Fruit fly (Drosophila melanogaster) whole organism, embryonic: ENCODE data around the gene Tasp1.
A peak's percentile ranks its signal among the peaks of the same experiment; 100 is the strongest.

ENCODE experiments used
- CG10147 ChIP-seq: fragments of 200-800 bp; sonication (Bioruptor generic); optimal IDR thresholded peaks from 2 replicates; lab custom pipeline; 2019; ENCODE audit warnings: missing biosample characterization, mild to moderate bottlenecking, missing genetic modification characterization, moderate library complexity
- CG10565 ChIP-seq: fragments of 200-800 bp; sonication (Bioruptor generic); optimal IDR thresholded peaks from 3 replicates; lab custom pipeline; 2016; ENCODE audit warnings: missing biosample characterization, mild to moderate bottlenecking, missing genetic modification characterization
- CG11247 ChIP-seq: fragments of 200-800 bp; sonication (Bioruptor generic); IDR thresholded peaks from 2 replicates; pipeline ENCODE4 v1.3.6; 2022; ENCODE audit warnings: missing biosample characterization, missing genetic modification characterization
- CG11560 ChIP-seq: fragments of 200-800 bp; sonication (Bioruptor generic); IDR thresholded peaks from 3 replicates; pipeline ENCODE4 v1.3.6; 2022; ENCODE audit warnings: missing biosample characterization, missing genetic modification characterization
- CG11696 ChIP-seq: fragments of 200-800 bp; sonication (Bioruptor generic); IDR thresholded peaks from 2 replicates; pipeline ENCODE4 v1.3.6; 2022; ENCODE audit warnings: missing biosample characterization, missing genetic modification characterization
- CG1233 ChIP-seq: fragments of 200-800 bp; sonication (Bioruptor generic); optimal IDR thresholded peaks from 4 replicates; lab custom pipeline; 2018; ENCODE audit warnings: missing biosample characterization, mild to moderate bottlenecking, missing genetic modification characterization
- CG12769 ChIP-seq: fragments of 200-800 bp; sonication (Bioruptor generic); optimal IDR thresholded peaks from 2 replicates; lab custom pipeline; 2019; ENCODE audit warnings: missing biosample characterization, mild to moderate bottlenecking, missing genetic modification characterization, moderate library complexity
- CG12942 ChIP-seq: fragments of 200-800 bp; sonication (Bioruptor generic); optimal IDR thresholded peaks from 3 replicates; lab custom pipeline; 2016; ENCODE audit warnings: missing biosample characterization, missing genetic modification characterization
- CG13624 ChIP-seq: fragments of 200-800 bp; sonication (Bioruptor generic); optimal IDR thresholded peaks from 2 replicates; lab custom pipeline; 2016; ENCODE audit warnings: missing biosample characterization, missing genetic modification characterization
- CG14710 ChIP-seq: fragments of 200-800 bp; sonication (Bioruptor generic); optimal IDR thresholded peaks from 3 replicates; lab custom pipeline; 2019; ENCODE audit warnings: missing biosample characterization, mild to moderate bottlenecking, missing genetic modification characterization, moderate library complexity
- CG15011 ChIP-seq: fragments of 200-800 bp; sonication (Bioruptor generic); optimal IDR thresholded peaks from 3 replicates; lab custom pipeline; 2018; ENCODE audit warnings: missing biosample characterization, mild to moderate bottlenecking, missing genetic modification characterization
- CG1603 ChIP-seq: fragments of 200-800 bp; sonication (Bioruptor generic); optimal IDR thresholded peaks from 2 replicates; lab custom pipeline; 2019; ENCODE audit warnings: missing biosample characterization, mild to moderate bottlenecking, missing genetic modification characterization, moderate library complexity
- CG17186 ChIP-seq: fragments of 200-800 bp; sonication (Bioruptor generic); optimal IDR thresholded peaks from 3 replicates; lab custom pipeline; 2017; ENCODE audit warnings: missing biosample characterization, missing genetic modification reagents, missing genetic modification characterization
- CG18619 ChIP-seq: fragments of 200-800 bp; sonication (Bioruptor generic); optimal IDR thresholded peaks from 3 replicates; lab custom pipeline; 2017; ENCODE audit warnings: missing biosample characterization, mild to moderate bottlenecking, missing genetic modification characterization
- CG18764 ChIP-seq: fragments of 200-800 bp; sonication (Bioruptor generic); optimal IDR thresholded peaks from 3 replicates; lab custom pipeline; 2016; ENCODE audit warnings: missing biosample characterization, missing genetic modification characterization
- CG2712 ChIP-seq: fragments of 200-800 bp; optimal IDR thresholded peaks from 3 replicates; lab custom pipeline; 2019; ENCODE audit warnings: missing biosample characterization, mild to moderate bottlenecking, missing genetic modification characterization, moderate library complexity
- CG2875 ChIP-seq: fragments of 200-800 bp; sonication (Bioruptor generic); optimal IDR thresholded peaks from 2 replicates; lab custom pipeline; 2017; ENCODE audit warnings: missing biosample characterization, mild to moderate bottlenecking, missing genetic modification characterization, missing genetic modification reagents
- CG30403 ChIP-seq: fragments of 200-800 bp; sonication (Bioruptor generic); optimal IDR thresholded peaks from 3 replicates; lab custom pipeline; 2016; ENCODE audit warnings: missing biosample characterization, missing genetic modification characterization
- CG34376 ChIP-seq: fragments of 200-800 bp; sonication (Bioruptor generic); optimal IDR thresholded peaks from 2 replicates; lab custom pipeline; 2018; ENCODE audit warnings: missing biosample characterization, mild to moderate bottlenecking, missing genetic modification characterization
- CG3726 ChIP-seq: fragments of 200-800 bp; sonication (Bioruptor generic); IDR thresholded peaks from 3 replicates; pipeline ENCODE4, ENCODE4 v1.3.6; 2022; ENCODE audit warnings: missing biosample characterization, missing genetic modification characterization
- CG4617 ChIP-seq: fragments of 200-800 bp; sonication (Bioruptor generic); optimal IDR thresholded peaks from 3 replicates; lab custom pipeline; 2016; ENCODE audit warnings: missing biosample characterization, missing genetic modification characterization, borderline replicate concordance
- CG7928 ChIP-seq: fragments of 200-800 bp; sonication (Bioruptor generic); optimal IDR thresholded peaks from 2 replicates; lab custom pipeline; 2017; ENCODE audit warnings: missing biosample characterization, mild to moderate bottlenecking, missing genetic modification characterization
- CoRest ChIP-seq: fragments of 200-800 bp; sonication (Bioruptor generic); optimal IDR thresholded peaks from 3 replicates; lab custom pipeline; 2018; ENCODE audit warnings: missing biosample characterization, mild to moderate bottlenecking, missing genetic modification characterization, moderate library complexity
- D ChIP-seq, 2 experiments: fragments of 200-800 bp in 1 of 2; fragments of >200 bp in 1 of 2; sonication (Bioruptor generic) in 1 of 2; optimal IDR thresholded peaks; 2 replicates in 1 of 2; 3 replicates in 1 of 2; lab custom pipeline; 2017; ENCODE audit warnings: mild to moderate bottlenecking in 1 of 2, missing biosample characterization in 1 of 2, missing genetic modification characterization in 1 of 2, missing genetic modification reagents in 1 of 2
- D19B ChIP-seq: fragments of 200-800 bp; sonication (Bioruptor generic); optimal IDR thresholded peaks from 2 replicates; lab custom pipeline; 2017; ENCODE audit warnings: missing biosample characterization, mild to moderate bottlenecking, missing genetic modification characterization
- E2f2 ChIP-seq: fragments of 200-800 bp; sonication (Bioruptor generic); IDR thresholded peaks from 2 replicates; pipeline ENCODE4 v1.3.6; 2022; ENCODE audit warnings: missing biosample characterization, missing genetic modification characterization
- Hr3 ChIP-seq: fragments of 200-800 bp; sonication (Bioruptor generic); optimal IDR thresholded peaks from 3 replicates; lab custom pipeline; 2016; ENCODE audit warnings: missing biosample characterization, missing genetic modification characterization
- Meics ChIP-seq: fragments of 200-800 bp; sonication (Bioruptor generic); optimal IDR thresholded peaks from 2 replicates; lab custom pipeline; 2017; ENCODE audit warnings: missing biosample characterization, mild to moderate bottlenecking, missing genetic modification characterization
- Rx ChIP-seq: fragments of 200-800 bp; sonication (Bioruptor generic); IDR thresholded peaks from 2 replicates; pipeline ENCODE4 v1.3.6; 2022; ENCODE audit warnings: missing biosample characterization, missing genetic modification characterization
- Sox100B ChIP-seq: fragments of 200-800 bp; sonication (Bioruptor generic); optimal IDR thresholded peaks from 3 replicates; lab custom pipeline; 2018; ENCODE audit warnings: missing biosample characterization, mild to moderate bottlenecking, missing genetic modification characterization
- Trl ChIP-seq, 3 experiments: fragments of >200 bp in 2 of 3; fragments of 200-800 bp in 1 of 3; sonication (Bioruptor generic) in 1 of 3; optimal IDR thresholded peaks; 2 replicates in 1 of 3; 3 replicates in 2 of 3; lab custom pipeline; 2016 to 2017; ENCODE audit warnings: missing biosample characterization in 1 of 3, missing genetic modification characterization in 1 of 3
- ab ChIP-seq: fragments of 200-800 bp; sonication (Bioruptor generic); optimal IDR thresholded peaks from 2 replicates; lab custom pipeline; 2016; ENCODE audit warnings: missing biosample characterization, missing genetic modification characterization
- btn ChIP-seq: fragments of 200-800 bp; sonication (Bioruptor generic); optimal IDR thresholded peaks from 2 replicates; lab custom pipeline; 2016; ENCODE audit warnings: missing biosample characterization, missing genetic modification characterization
- dan ChIP-seq: fragments of 200-800 bp; sonication (Bioruptor generic); IDR thresholded peaks from 2 replicates; pipeline ENCODE4 v1.3.6; 2022; ENCODE audit warnings: missing biosample characterization, missing genetic modification characterization
- insv ChIP-seq, 2 experiments: fragments of 200-800 bp; sonication (Bioruptor generic); optimal IDR thresholded peaks; 3 replicates each; lab custom pipeline; 2016 to 2018; ENCODE audit warnings: missing biosample characterization in 2 of 2, missing genetic modification characterization in 2 of 2
- kay ChIP-seq: fragments of 200-800 bp; sonication (Bioruptor generic); optimal IDR thresholded peaks from 2 replicates; lab custom pipeline; 2016; ENCODE audit warnings: missing biosample characterization, missing genetic modification characterization
- klu ChIP-seq: fragments of 200-800 bp; sonication (Bioruptor generic); IDR thresholded peaks from 2 replicates; pipeline ENCODE4 v1.3.6; 2022; ENCODE audit warnings: missing biosample characterization, missing genetic modification characterization
- lbe ChIP-seq: fragments of 200-800 bp; sonication (Bioruptor generic); optimal IDR thresholded peaks from 2 replicates; lab custom pipeline; 2016; ENCODE audit warnings: missing biosample characterization, mild to moderate bottlenecking, missing genetic modification characterization
- lilli ChIP-seq: fragments of 200-800 bp; sonication (Bioruptor generic); optimal IDR thresholded peaks from 3 replicates; lab custom pipeline; 2016; ENCODE audit warnings: missing biosample characterization, missing genetic modification characterization
- maf-S ChIP-seq: fragments of 200-800 bp; sonication (Bioruptor generic); optimal IDR thresholded peaks from 2 replicates; lab custom pipeline; 2016; ENCODE audit warnings: missing biosample characterization, missing genetic modification characterization
- ranshi ChIP-seq: fragments of 200-800 bp; sonication (Bioruptor generic); IDR thresholded peaks from 2 replicates; pipeline ENCODE4 v1.3.6; 2022; ENCODE audit warnings: missing biosample characterization, missing genetic modification characterization
- row ChIP-seq: fragments of 200-800 bp; sonication (Bioruptor generic); IDR thresholded peaks from 3 replicates; pipeline ENCODE4 v1.3.6; 2022; ENCODE audit warnings: missing biosample characterization, missing genetic modification characterization
- sens ChIP-seq: fragments of 200-800 bp; sonication (Bioruptor generic); peaks from one replicate; lab custom pipeline; 2016; ENCODE audit warnings: missing biosample characterization, missing genetic modification characterization
- seq ChIP-seq: fragments of 200-800 bp; sonication (Bioruptor generic); IDR thresholded peaks from 2 replicates; pipeline ENCODE4 v1.3.6; 2022; ENCODE audit warnings: missing biosample characterization, missing genetic modification characterization
- shn ChIP-seq: fragments of 200-800 bp; sonication (Bioruptor generic); optimal IDR thresholded peaks from 3 replicates; lab custom pipeline; 2016; ENCODE audit warnings: missing biosample characterization, missing genetic modification characterization
- slbo ChIP-seq: fragments of 200-800 bp; sonication (Bioruptor generic); IDR thresholded peaks from 2 replicates; pipeline ENCODE4 v1.3.6; 2022; ENCODE audit warnings: missing biosample characterization, missing genetic modification characterization
- sug ChIP-seq: fragments of 200-800 bp; optimal IDR thresholded peaks from 2 replicates; lab custom pipeline; 2019; ENCODE audit warnings: missing biosample characterization, mild to moderate bottlenecking, missing genetic modification characterization, moderate library complexity
- twi ChIP-seq: fragments of 200-800 bp; optimal IDR thresholded peaks from 2 replicates; lab custom pipeline; 2019; ENCODE audit warnings: missing biosample characterization, mild to moderate bottlenecking, missing genetic modification characterization, moderate library complexity
- unc-4 ChIP-seq: fragments of 200-800 bp; sonication (Bioruptor generic); IDR thresholded peaks from 2 replicates; pipeline ENCODE4 v1.3.6; 2022; ENCODE audit warnings: missing biosample characterization, missing genetic modification characterization; ENCODE audit not compliant: partially characterized antibody

Tasp1 gene

dm6 chr3L:16060806-16061600 lies 26.3 kb downstream of the Tasp1 start (continued):
- TF ChIP-seq CG34376 (GFP tag; lab: Kevin White, UChicago) (no peak), CG2712 (no peak), CG10565 (GFP tag; lab: Kevin White, UChicago) (no peak), CG11696 (0 out of 2 replicates have a peak, but pooled peaks have one; percentile 14), CG7928 (GFP tag; lab: Kevin White, UChicago) (no peak), slbo (GFP tag; lab: Robert Waterston, UW) (peak; percentile 46; the same call in 1 of the 2 replicates), CG10147 (GFP tag; lab: Kevin White, UChicago) (no peak), sug (tag; lab: Kevin White, UChicago) (no peak), CG13624 (no peak), D (optimal IDR thresholded peaks at IDR 0.05; lab: Kevin White, UChicago) (no peak), D (GFP tag; optimal IDR thresholded peaks at IDR 0.05; lab: Kevin White, UChicago) (no peak), CoRest (tag; lab: Kevin White, UChicago) (no peak), seq (no peak; the same call in 1 of the 2 replicates), CG3726 (GFP tag; lab: Robert Waterston, UW) (0 out of 3 replicates have a peak, but pooled peaks have one; percentile 28), CG1603 (no peak), CG1233 (peak; percentile 46), kay (peak; percentile 46), CG11247 (GFP tag; lab: Robert Waterston, UW) (no peak), lilli (peak; percentile 35), insv (GFP tag; optimal IDR thresholded peaks at IDR 0.05; lab: Kevin White, UChicago) (no peak), ranshi (GFP tag; lab: Robert Waterston, UW) (no peak), CG4617 (GFP tag; lab: Kevin White, UChicago) (no peak), unc-4 (GFP tag; lab: Robert Waterston, UW) (no peak), btn (no peak), D19B (GFP tag; lab: Kevin White, UChicago) (no peak), CG18764 (GFP tag; lab: Kevin White, UChicago) (no peak), twi (tag; lab: Kevin White, UChicago) (no peak), CG15011 (GFP tag; lab: Kevin White, UChicago) (peak; percentile 34), CG12769 (no peak), E2f2 (GFP tag; lab: Robert Waterston, UW) (no peak; the same call in 1 of the 2 replicates), CG18619 (GFP tag; lab: Kevin White, UChicago) (peak; percentile 59), CG30403 (GFP tag; lab: Kevin White, UChicago) (peak; percentile 72), CG2875 (GFP tag; lab: Kevin White, UChicago) (peak; percentile 13), sens (GFP tag; lab: Kevin White, UChicago) (peak; percentile 88), Sox100B (GFP tag; lab: Kevin White, UChicago) (peak; percentile 74), CG12942 (GFP tag; lab: Kevin White, UChicago) (no peak), CG14710 (tag; lab: Kevin White, UChicago) (peak; percentile 71), Meics (GFP tag; lab: Kevin White, UChicago) (peak; percentile 51), lbe (GFP tag; lab: Kevin White, UChicago) (no peak), CG11560 (tag; lab: Robert Waterston, UW) (no peak), row (GFP tag; lab: Robert Waterston, UW) (peak; percentile 61; the same call in 2 of the 3 replicates), Rx (no peak), klu (GFP tag; lab: Robert Waterston, UW) (no peak), CG17186 (GFP tag; lab: Kevin White, UChicago) (no peak), Trl (optimal IDR thresholded peaks at IDR 0.05; lab: Kevin White, UChicago) (no peak), Trl (GFP tag; optimal IDR thresholded peaks at IDR 0.05; lab: Kevin White, UChicago) (no peak), maf-S (no peak), Hr3 (GFP tag; lab: Kevin White, UChicago) (peak; percentile 41), shn (GFP tag; lab: Kevin White, UChicago) (peak; percentile 11), dan (no peak), ab (GFP tag; lab: Kevin White, UChicago) (no peak)
